Fruit fly (Drosophila melanogaster): ENCODE measurements around the gene CG11583.

- no peak for TF ChIP-seq CG8359 (GFP tag; optimal IDR thresholded peaks at IDR 0.05; ENCODE audit: borderline replicate concordance)
- no peak for TF ChIP-seq Blimp-1 (GFP tag; optimal IDR thresholded peaks at IDR 0.05)
- no peak for TF ChIP-seq wdn (GFP tag; IDR thresholded peaks at IDR 0.05)
- TF ChIP-seq ssp (GFP tag; IDR thresholded peaks at IDR 0.05): no peak
- no peak for TF ChIP-seq ftz-f1 (GFP tag; optimal IDR thresholded peaks at IDR 0.05)
- TF ChIP-seq sr (GFP tag; IDR thresholded peaks at IDR 0.05): no peak
- TF ChIP-seq psq (GFP tag; optimal IDR thresholded peaks at IDR 0.05): no peak
- no peak for TF ChIP-seq dmrt11E (tag; optimal IDR thresholded peaks at IDR 0.05)
These were observed 46.5 kb downstream of the CG11583 start, which contains the start of gene ImpL2 for dm6 chr3L:4236097-4236572.
